Fruit fly (Drosophila melanogaster) whole organism, adult: ENCODE data around the gene CG33552.

Source experiments
- CG33017 ChIP-seq: fragments of 200-800 bp; sonication (Bioruptor generic); optimal IDR thresholded peaks from 2 replicates; lab custom pipeline; 2018; ENCODE audit warnings: missing biosample characterization, mild to moderate bottlenecking, missing genetic modification characterization, moderate library complexity
- CG7045 ChIP-seq: fragments of 200-800 bp; sonication (Bioruptor generic); optimal IDR thresholded peaks from 2 replicates; lab custom pipeline; 2017; ENCODE audit warnings: missing biosample characterization, mild to moderate bottlenecking, missing genetic modification characterization
- cnc ChIP-seq, 2 experiments: fragments of >200 bp; optimal IDR thresholded peaks; 2 replicates each; lab custom pipeline; 2017
- kay ChIP-seq: fragments of 200-800 bp; sonication (Bioruptor generic); peaks from one replicate; lab custom pipeline; 2016; ENCODE audit warnings: missing biosample characterization, missing genetic modification characterization, borderline replicate concordance
- pad ChIP-seq: fragments of 200-800 bp; sonication (Bioruptor generic); optimal IDR thresholded peaks from 3 replicates; lab custom pipeline; 2017; ENCODE audit warnings: missing biosample characterization, missing genetic modification characterization, mild to moderate bottlenecking, moderate library complexity, missing genetic modification reagents

dm6 chr2L:16710677-16711076 is 28.4 kb downstream of the CG33552 start:
- no peak for TF ChIP-seq CG33017 (tag; lab: Kevin White, UChicago)
- no peak for TF ChIP-seq pad
- TF ChIP-seq CG7045, result no peak
- no peak for TF ChIP-seq cnc (optimal IDR thresholded peaks at IDR 0.05; lab: Kevin White, UChicago)
- no peak for TF ChIP-seq kay (GFP tag; lab: Kevin White, UChicago)
